Fruit fly (Drosophila melanogaster): ENCODE results near the gene Stip1.

Stip1 gene

dm6 chr2L:297480-298284 is 2.8 kb downstream of the Stip1 start, which contains the start of gene Pi3K21B (continued):
- peak; percentile 88 for TF ChIP-seq Fer2 (tag; optimal IDR thresholded peaks at IDR 0.05)
- peak; percentile 60 for TF ChIP-seq Lhr (GFP tag; optimal IDR thresholded peaks at IDR 0.05)
- peak; percentile 96 for TF ChIP-seq bab2 (GFP tag; optimal IDR thresholded peaks at IDR 0.05)
- 0 out of 2 replicates have a peak, but pooled peaks have one; percentile 38 for TF ChIP-seq gsb (GFP tag; IDR thresholded peaks at IDR 0.05)
- peak; percentile 97 for TF ChIP-seq Antp (GFP tag; optimal IDR thresholded peaks at IDR 0.05)
- TF ChIP-seq crol (GFP tag; IDR thresholded peaks at IDR 0.05), result no peak
- TF ChIP-seq CG8478 (optimal IDR thresholded peaks at IDR 0.05), result peak; percentile 78
- TF ChIP-seq CG34422 (GFP tag; IDR thresholded peaks at IDR 0.05), result no peak; the same call in 1 of the 3 replicates
- peak; percentile 77 for TF ChIP-seq CG6254 (GFP tag; optimal IDR thresholded peaks at IDR 0.05)
- TF ChIP-seq mirr (GFP tag; optimal IDR thresholded peaks at IDR 0.05), result peak; percentile 73
- peak; percentile 81 for TF ChIP-seq CG11093 (GFP tag; IDR thresholded peaks at IDR 0.05)
- peak; percentile 77 for TF ChIP-seq CG12236 (GFP tag; optimal IDR thresholded peaks at IDR 0.05)
- peak; percentile 92 for TF ChIP-seq CG18599 (GFP tag; optimal IDR thresholded peaks at IDR 0.05)
- peak; percentile 90 for TF ChIP-seq chm (GFP tag; IDR thresholded peaks at IDR 0.05)
- peak; percentile 60; the same call in 1 of the 2 replicates for TF ChIP-seq Poxn (GFP tag; IDR thresholded peaks at IDR 0.05)
- TF ChIP-seq Hmr (GFP tag; optimal IDR thresholded peaks at IDR 0.05), result peak; percentile 93
- no peak; the same call in 1 of the 2 replicates for TF ChIP-seq Nf-YA (GFP tag; IDR thresholded peaks at IDR 0.05)
- peak; percentile 29 for TF ChIP-seq CTCF (GFP tag; optimal IDR thresholded peaks at IDR 0.05)
- TF ChIP-seq twi (tag; optimal IDR thresholded peaks at IDR 0.05), result peak; percentile 84
- peak; percentile 95 for TF ChIP-seq lilli (GFP tag; optimal IDR thresholded peaks at IDR 0.05)
- TF ChIP-seq MBD-R2 (GFP tag; IDR thresholded peaks at IDR 0.05), result peak; percentile 76; the same call in 1 of the 2 replicates
- peak; percentile 97 for TF ChIP-seq CG9932 (GFP tag; IDR thresholded peaks at IDR 0.05)
- peak; percentile 80 for TF ChIP-seq CG7372 (GFP tag; IDR thresholded peaks at IDR 0.05)
- peak; percentile 58 for TF ChIP-seq Hmx (GFP tag; optimal IDR thresholded peaks at IDR 0.05)
- TF ChIP-seq CG3163 (GFP tag; optimal IDR thresholded peaks at IDR 0.05), result peak; percentile 78
- peak; percentile 87 for TF ChIP-seq Blimp-1 (GFP tag; optimal IDR thresholded peaks at IDR 0.05)
- TF ChIP-seq CG42726 (GFP tag; IDR thresholded peaks at IDR 0.05; ENCODE audit: partially characterized antibody), result 0 out of 2 replicates have a peak, but pooled peaks have one; percentile 39
- TF ChIP-seq zen2 (GFP tag; IDR thresholded peaks at IDR 0.05; ENCODE audit: partially characterized antibody), result no peak
- TF ChIP-seq CG3726 (GFP tag; IDR thresholded peaks at IDR 0.05), result peak; percentile 75; the same call in 1 of the 3 replicates
- peak; percentile 91 for TF ChIP-seq gro (GFP tag; optimal IDR thresholded peaks at IDR 0.05)
- peak; percentile 74 for TF ChIP-seq CG2875 (GFP tag; optimal IDR thresholded peaks at IDR 0.05)
- peak; percentile 69 for TF ChIP-seq cwo (GFP tag; optimal IDR thresholded peaks at IDR 0.05)
- peak; percentile 58 for TF ChIP-seq CG8359 (GFP tag; optimal IDR thresholded peaks at IDR 0.05; ENCODE audit: borderline replicate concordance)
- peak; percentile 67 for TF ChIP-seq run (tag; optimal IDR thresholded peaks at IDR 0.05)
- TF ChIP-seq CG3281 (GFP tag; optimal IDR thresholded peaks at IDR 0.05), result peak; percentile 94
- peak; percentile 87 for TF ChIP-seq CG31441 (GFP tag; IDR thresholded peaks at IDR 0.05)
- TF ChIP-seq Taf1 (GFP tag; IDR thresholded peaks at IDR 0.05), result peak; percentile 54; the same call in 1 of the 2 replicates
- no peak for TF ChIP-seq CG14860 (GFP tag; IDR thresholded peaks at IDR 0.05; ENCODE audit: partially characterized antibody)
- TF ChIP-seq ara (GFP tag; IDR thresholded peaks at IDR 0.05), result peak; percentile 82
- peak; percentile 77 for TF ChIP-seq CG4404 (GFP tag; IDR thresholded peaks at IDR 0.05)
- peak; percentile 85; the same call in 1 of the 2 replicates for TF ChIP-seq ranshi (GFP tag; IDR thresholded peaks at IDR 0.05)
- TF ChIP-seq CG11085 (GFP tag; IDR thresholded peaks at IDR 0.05), result peak; percentile 54; the same call in 1 of the 2 replicates
- peak; percentile 62 for TF ChIP-seq CG12071 (GFP tag; optimal IDR thresholded peaks at IDR 0.05)
- TF ChIP-seq HLH4C (GFP tag; IDR thresholded peaks at IDR 0.05; ENCODE audit: partially characterized antibody), result no peak
- TF ChIP-seq gsb-n (tag; optimal IDR thresholded peaks at IDR 0.05), result peak; percentile 82
- peak; percentile 93 for TF ChIP-seq CG15269 (tag; optimal IDR thresholded peaks at IDR 0.05)
- peak; percentile 73 for TF ChIP-seq BtbVII (GFP tag; optimal IDR thresholded peaks at IDR 0.05)
- TF ChIP-seq vnd (GFP tag; IDR thresholded peaks at IDR 0.05; ENCODE audit: partially characterized antibody), result no peak
- peak; percentile 29 for TF ChIP-seq CG6854 (GFP tag; optimal IDR thresholded peaks at IDR 0.05)
